Worm (Caenorhabditis elegans) whole organism, young adult: ENCODE data around the gene perm-5.

Experiments used
- K12H6.12 ChIP-seq: fragments of 200-800 bp; sonication (Bioruptor generic); optimal IDR thresholded peaks from 2 replicates; lab custom pipeline; 2018; ENCODE audit warnings: mild to moderate bottlenecking, missing genetic modification characterization, missing compliant biosample characterization
- T07F8.4 ChIP-seq: sonication (generic microtip); optimal IDR thresholded peaks from 2 replicates; lab custom pipeline; 2016; ENCODE audit warnings: mild to moderate bottlenecking, missing genetic modification characterization, moderate library complexity, missing compliant biosample characterization
- Y95B8A.8 ChIP-seq: fragments of 200-800 bp; sonication (Bioruptor generic); IDR thresholded peaks from 2 replicates; pipeline ENCODE4 v1.3.6; 2022; ENCODE audit warnings: missing genetic modification reagents, missing genetic modification characterization, missing compliant biosample characterization
- attf-5 ChIP-seq: fragments of 200-800 bp; sonication (Bioruptor generic); optimal IDR thresholded peaks from 2 replicates; lab custom pipeline; 2018; ENCODE audit warnings: mild to moderate bottlenecking, missing genetic modification characterization, missing compliant biosample characterization
- dox-1 ChIP-seq: fragments of 200-800 bp; sonication (Bioruptor generic); IDR thresholded peaks from 2 replicates; pipeline ENCODE4 v1.3.6; 2022; ENCODE audit warnings: missing genetic modification reagents, missing genetic modification characterization, missing compliant biosample characterization
- dpff-1 ChIP-seq: sonication (generic microtip); optimal IDR thresholded peaks from 2 replicates; lab custom pipeline; 2017; ENCODE audit warnings: mild to moderate bottlenecking, missing genetic modification characterization, missing compliant biosample characterization
- hlh-12 ChIP-seq: sonication (generic microtip); optimal IDR thresholded peaks from 2 replicates; lab custom pipeline; 2016; ENCODE audit warnings: missing genetic modification characterization, missing compliant biosample characterization
- hsf-1 ChIP-seq: fragments of 200-800 bp; sonication (Bioruptor generic); IDR thresholded peaks from 2 replicates; pipeline ENCODE4 v1.3.6; 2022; ENCODE audit warnings: missing genetic modification reagents, missing genetic modification characterization, missing compliant biosample characterization
- madf-3 ChIP-seq: fragments of 200-800 bp; sonication (Bioruptor generic); IDR thresholded peaks from 2 replicates; pipeline ENCODE4 v1.3.6; 2022; ENCODE audit warnings: missing genetic modification reagents, missing genetic modification characterization, missing compliant biosample characterization
- nfyb-1 ChIP-seq: fragments of 200-800 bp; sonication (Bioruptor generic); IDR thresholded peaks from 2 replicates; pipeline ENCODE4 v1.3.6; 2022; ENCODE audit warnings: missing genetic modification reagents, missing genetic modification characterization, missing compliant biosample characterization
- rec-8 ChIP-seq, 2 experiments: sonication (generic microtip); optimal IDR thresholded peaks; 2 replicates each; lab custom pipeline; 2016; ENCODE audit warnings: mild to moderate bottlenecking in 2 of 2, missing genetic modification characterization in 2 of 2, missing genetic modification reagents in 2 of 2, missing genotype in 2 of 2, missing biosample characterization in 1 of 2, missing compliant biosample characterization in 1 of 2, moderate library complexity in 1 of 2
- tlf-1 ChIP-seq: fragments of 200-800 bp; sonication (Bioruptor generic); optimal IDR thresholded peaks from 2 replicates; lab custom pipeline; 2018; ENCODE audit warnings: mild to moderate bottlenecking, missing genetic modification characterization, missing compliant biosample characterization
- unc-62 ChIP-seq: fragments of 150-350 bp; optimal IDR thresholded peaks from 2 replicates; lab custom pipeline; 2014; ENCODE audit warnings: missing biosample characterization, missing genetic modification reagents, missing genetic modification characterization
- zfh-2 ChIP-seq: fragments of 200-800 bp; sonication (Bioruptor generic); conservative IDR thresholded peaks from 2 replicates; pipeline ENCODE4 v1.3.6; 2022; ENCODE audit warnings: missing genetic modification reagents, missing genetic modification characterization, missing compliant biosample characterization

DNA sequence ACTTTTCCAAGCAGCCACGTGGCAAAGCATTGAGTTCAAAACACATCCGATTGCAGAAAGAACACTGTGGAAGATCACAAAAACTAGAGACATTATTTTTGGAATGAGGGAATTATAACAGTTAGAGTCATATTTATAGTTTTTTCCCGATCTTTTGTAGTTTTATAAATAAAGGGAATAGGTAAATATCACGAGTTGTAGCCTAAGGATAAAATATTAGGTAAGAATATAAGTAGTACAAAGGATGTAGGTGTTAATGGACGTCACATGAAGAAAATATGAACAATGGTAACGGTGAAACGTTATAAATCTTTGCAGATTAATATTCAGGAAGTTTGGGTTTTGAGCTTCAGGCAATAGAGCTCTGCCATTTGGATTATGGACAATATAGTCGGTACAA lies 28.8 kb downstream of the perm-5 start, which contains the start of gene srd-5:
- TF ChIP-seq attf-5 (GFP tag; lab: Kevin White, UChicago) (no peak), hlh-12 (tag; lab: Kevin White, UChicago) (no peak), dox-1 (no peak), tlf-1 (GFP tag; lab: Kevin White, UChicago) (no peak), zfh-2 (GFP tag; lab: Robert Waterston, UW) (no peak), madf-3 (GFP tag; lab: Robert Waterston, UW) (no peak), K12H6.12 (tag; lab: Kevin White, UChicago) (no peak), nfyb-1 (GFP tag; lab: Robert Waterston, UW) (no peak), rec-8 (tag; optimal IDR thresholded peaks at IDR 0.05; lab: Kevin White, UChicago) (no peak), hsf-1 (GFP tag; lab: Robert Waterston, UW) (no peak), dpff-1 (tag; lab: Kevin White, UChicago) (no peak), T07F8.4 (no peak), Y95B8A.8 (GFP tag; lab: Robert Waterston, UW) (no peak), unc-62 (GFP tag; lab: Kevin White, UChicago) (no peak)
